Worm (Caenorhabditis elegans): Measurements from ENCODE around the gene C54H2.4.

C54H2.4 gene

ce11 chrX:5816346-5816745, 45.8 kb upstream of the C54H2.4 start (continued):
- no peak for TF ChIP-seq ama-1 (optimal IDR thresholded peaks at IDR 0.05)
- TF ChIP-seq Y105C5A.15 (GFP tag; IDR thresholded peaks at IDR 0.05) = no peak
- no peak for TF ChIP-seq aly-2 (tag; optimal IDR thresholded peaks at IDR 0.05)
- no peak for TF ChIP-seq duxl-1 (tag; optimal IDR thresholded peaks at IDR 0.05; ENCODE audit: poor library complexity)
- no peak for TF ChIP-seq nhr-111 (GFP tag; optimal IDR thresholded peaks at IDR 0.05)
- no peak for TF ChIP-seq ceh-20 (GFP tag; IDR thresholded peaks at IDR 0.05)
- no peak for TF ChIP-seq zag-1 (tag; optimal IDR thresholded peaks at IDR 0.05)
- peak; percentile 55 for TF ChIP-seq vab-7 (GFP tag; IDR thresholded peaks at IDR 0.05)
- TF ChIP-seq spr-3 (GFP tag; optimal IDR thresholded peaks at IDR 0.05) = no peak
- TF ChIP-seq ztf-11 (tag; optimal IDR thresholded peaks at IDR 0.05) = no peak
- no peak for TF ChIP-seq dmd-9 (GFP tag; IDR thresholded peaks at IDR 0.05)
- peak in 1 of 2 experiments; percentile 34 for TF ChIP-seq lsy-2 (tag; optimal IDR thresholded peaks at IDR 0.05)
- TF ChIP-seq saeg-2 (GFP tag; IDR thresholded peaks at IDR 0.05) = 0 out of 2 replicates have a peak, but pooled peaks have one; percentile 20

DNA sequence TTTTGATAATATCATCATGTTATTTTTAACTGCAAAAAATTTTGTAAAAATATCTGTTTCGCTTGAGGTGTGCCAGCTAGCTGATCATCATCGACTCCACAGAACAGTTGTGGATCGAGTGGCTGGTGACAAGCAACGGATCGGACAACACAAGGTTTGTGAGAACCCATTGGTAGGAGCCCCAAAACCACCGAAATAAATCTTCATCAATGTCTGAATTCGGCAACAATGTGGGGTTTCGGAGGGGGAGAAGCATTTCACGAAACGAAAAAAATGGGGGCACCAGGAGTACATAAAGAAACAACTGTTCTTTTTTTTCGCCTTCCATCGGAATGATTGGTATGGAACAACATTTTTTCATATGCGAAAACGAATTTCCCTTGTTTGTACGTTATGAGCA, 44.8 kb upstream of the C54H2.4 start:
- TF ChIP-seq daf-16 (GFP tag; optimal IDR thresholded peaks at IDR 0.05) (peak in 1 of 2 experiments; percentile 88), daf-16 (tag; optimal IDR thresholded peaks at IDR 0.05) (no peak), skn-1 (tag; optimal IDR thresholded peaks at IDR 0.05) (no peak), daf-19 (GFP tag; conservative IDR thresholded peaks at IDR 0.05) (0 out of 2 replicates have a peak, but pooled peaks have one; percentile 27), hif-1 (tag; optimal IDR thresholded peaks at IDR 0.05) (no peak), hlh-11 (tag; optimal IDR thresholded peaks at IDR 0.05) (peak; percentile 44), ZK546.5 (tag; optimal IDR thresholded peaks at IDR 0.05) (no peak), unc-62 (GFP tag; optimal IDR thresholded peaks at IDR 0.05 in 1 of 2) (peak in 1 of 2 experiments; percentile 11), unc-62 (tag; optimal IDR thresholded peaks at IDR 0.05) (no peak), arid-1 (GFP tag; conservative IDR thresholded peaks at IDR 0.05) (no peak)

ce11 chrX:5814342-5814741, 43.8 kb upstream of the C54H2.4 start:
- TF ChIP-seq nhr-25 (tag; optimal IDR thresholded peaks at IDR 0.05; ENCODE audit: borderline replicate concordance, insufficient read depth) (peak; percentile 8), nhr-48 (tag; optimal IDR thresholded peaks at IDR 0.05) (no peak), ceh-44 (GFP tag; IDR thresholded peaks at IDR 0.05) (no peak), dmd-6 (GFP tag; IDR thresholded peaks at IDR 0.05) (peak; percentile 67), daf-16 (GFP tag; optimal IDR thresholded peaks at IDR 0.05) (no peak), daf-16 (tag; optimal IDR thresholded peaks at IDR 0.05) (peak; percentile 63), nhr-111 (GFP tag; optimal IDR thresholded peaks at IDR 0.05) (no peak), hlh-11 (tag; optimal IDR thresholded peaks at IDR 0.05) (peak; percentile 22), lin-29 (GFP tag; IDR thresholded peaks at IDR 0.05) (no peak), dve-1 (tag; optimal IDR thresholded peaks at IDR 0.05; ENCODE audit: insufficient read depth) (peak; percentile 20), tra-1 (GFP tag; IDR thresholded peaks at IDR 0.05) (no peak), nhr-28 (tag; optimal IDR thresholded peaks at IDR 0.05) (peak; percentile 39)

ce11 chrX:5813030-5813429, 42.5 kb upstream of the C54H2.4 start:
- TF ChIP-seq hlh-11 (tag; optimal IDR thresholded peaks at IDR 0.05) (peak; percentile 87), duxl-1 (tag; optimal IDR thresholded peaks at IDR 0.05; ENCODE audit: poor library complexity) (no peak), dmd-6 (GFP tag; IDR thresholded peaks at IDR 0.05) (peak; percentile 84), egl-27 (tag; optimal IDR thresholded peaks at IDR 0.05) (no peak), pqm-1 (tag; optimal IDR thresholded peaks at IDR 0.05) (peak; percentile 92), F49E8.2 (tag; optimal IDR thresholded peaks at IDR 0.05; ENCODE audit: borderline replicate concordance) (no peak), dve-1 (tag; optimal IDR thresholded peaks at IDR 0.05; ENCODE audit: insufficient read depth) (peak; percentile 77), tra-1 (GFP tag; IDR thresholded peaks at IDR 0.05) (peak; percentile 72), daf-12 (tag; optimal IDR thresholded peaks at IDR 0.05) (no peak), nhr-41 (GFP tag; IDR thresholded peaks at IDR 0.05) (0 out of 2 replicates have a peak, but pooled peaks have one; percentile 30), mes-2 (tag; optimal IDR thresholded peaks at IDR 0.05; ENCODE audit: poor library complexity, severe bottlenecking) (peak; percentile 10), nhr-28 (tag; optimal IDR thresholded peaks at IDR 0.05) (peak; percentile 61), pha-4 (GFP tag; IDR thresholded peaks at IDR 0.05) (0 out of 2 replicates have a peak, but pooled peaks have one; percentile 30), pha-4 (tag; optimal IDR thresholded peaks at IDR 0.05) (no peak), nhr-6 (tag; optimal IDR thresholded peaks at IDR 0.05) (peak; percentile 16), hlh-30 (tag; optimal IDR thresholded peaks at IDR 0.05; ENCODE audit: insufficient read depth) (peak; percentile 33), php-3 (GFP tag; IDR thresholded peaks at IDR 0.05) (peak; percentile 79), daf-16 (GFP tag; optimal IDR thresholded peaks at IDR 0.05) (no peak), daf-16 (tag; optimal IDR thresholded peaks at IDR 0.05) (peak; percentile 83), nhr-48 (tag; optimal IDR thresholded peaks at IDR 0.05) (peak; percentile 38), nhr-77 (tag; optimal IDR thresholded peaks at IDR 0.05) (peak; percentile 62), cey-2 (tag; optimal IDR thresholded peaks at IDR 0.05; ENCODE audit: borderline replicate concordance, insufficient read depth) (no peak)

Data from whole organism, L4 larva.